Worm (Caenorhabditis elegans) whole organism, L3 larva: ENCODE measurements around the gene his-42.

Experiments
- R02D3.7 ChIP-seq: fragments of 150-350 bp; optimal IDR thresholded peaks from 2 replicates; lab custom pipeline; 2014; ENCODE audit warnings: missing biosample characterization, missing genetic modification characterization
- aly-2 ChIP-seq: fragments of 150-350 bp; optimal IDR thresholded peaks from 2 replicates; lab custom pipeline; 2014; ENCODE audit warnings: missing biosample characterization, missing genetic modification characterization
- ama-1 ChIP-seq: fragments of 150-350 bp; optimal IDR thresholded peaks from 2 replicates; lab custom pipeline; 2018
- ceh-16 ChIP-seq: sonication (generic microtip); optimal IDR thresholded peaks from 2 replicates; lab custom pipeline; 2017; ENCODE audit warnings: missing biosample characterization, missing genetic modification characterization
- ceh-9 ChIP-seq: sonication (generic microtip); optimal IDR thresholded peaks from 2 replicates; lab custom pipeline; 2018; ENCODE audit warnings: missing biosample characterization, missing genetic modification characterization
- elt-2 ChIP-seq: sonication (generic microtip); optimal IDR thresholded peaks from 2 replicates; lab custom pipeline; 2016; ENCODE audit warnings: missing genetic modification reagents, mild to moderate bottlenecking, missing genetic modification characterization, missing compliant biosample characterization
- jun-1 ChIP-seq: fragments of 150-350 bp; optimal IDR thresholded peaks from 2 replicates; lab custom pipeline; 2014; ENCODE audit warnings: missing biosample characterization, missing genetic modification reagents, missing genetic modification characterization
- lin-39 ChIP-seq: fragments of 150-350 bp; optimal IDR thresholded peaks from 2 replicates; lab custom pipeline; 2018; ENCODE audit warnings: missing biosample characterization, missing genetic modification reagents, missing genetic modification characterization
- mdl-1 ChIP-seq: fragments of 150-350 bp; optimal IDR thresholded peaks from 2 replicates; lab custom pipeline; 2014; ENCODE audit warnings: missing biosample characterization, missing genetic modification characterization
- mml-1 ChIP-seq: fragments of 150-350 bp; sonication (generic microtip); optimal IDR thresholded peaks from 3 replicates; lab custom pipeline; 2014; ENCODE audit warnings: missing biosample characterization, missing genetic modification characterization
- nhr-12 ChIP-seq: fragments of 150-350 bp; optimal IDR thresholded peaks from 2 replicates; lab custom pipeline; 2014; ENCODE audit warnings: missing biosample characterization, missing genetic modification characterization
- nhr-28 ChIP-seq: fragments of 150-350 bp; optimal IDR thresholded peaks from 2 replicates; lab custom pipeline; 2014; ENCODE audit warnings: missing biosample characterization, missing genetic modification characterization
- skn-1 ChIP-seq: fragments of 150-350 bp; optimal IDR thresholded peaks from 2 replicates; lab custom pipeline; 2014; ENCODE audit warnings: missing biosample characterization, missing genetic modification characterization
- ztf-11 ChIP-seq: fragments of 150-350 bp; optimal IDR thresholded peaks from 2 replicates; lab custom pipeline; 2014; ENCODE audit warnings: missing biosample characterization, missing genetic modification characterization

- TF ChIP-seq skn-1 (tag; lab: Kevin White, UChicago) (no peak), ceh-16 (tag; lab: Kevin White, UChicago) (no peak), aly-2 (tag; lab: Kevin White, UChicago) (no peak), ztf-11 (tag; lab: Kevin White, UChicago) (no peak), R02D3.7 (tag; lab: Kevin White, UChicago) (no peak), ama-1 (lab: Kevin White, UChicago) (no peak), elt-2 (tag; lab: Kevin White, UChicago) (no peak), nhr-12 (tag; lab: Kevin White, UChicago) (no peak), mdl-1 (tag; lab: Kevin White, UChicago) (no peak), jun-1 (tag; lab: Kevin White, UChicago) (no peak), nhr-28 (no peak), lin-39 (no peak), mml-1 (tag; lab: Kevin White, UChicago) (no peak), ceh-9 (tag; lab: Kevin White, UChicago) (no peak)
These were observed 12.8 kb upstream of the his-42 start, which contains the start of gene F08G2.7 for ce11 chrII:13841106-13841854.
